Fruit fly (Drosophila melanogaster): Measurements from ENCODE around the gene Ccp84Ac.

DNA sequence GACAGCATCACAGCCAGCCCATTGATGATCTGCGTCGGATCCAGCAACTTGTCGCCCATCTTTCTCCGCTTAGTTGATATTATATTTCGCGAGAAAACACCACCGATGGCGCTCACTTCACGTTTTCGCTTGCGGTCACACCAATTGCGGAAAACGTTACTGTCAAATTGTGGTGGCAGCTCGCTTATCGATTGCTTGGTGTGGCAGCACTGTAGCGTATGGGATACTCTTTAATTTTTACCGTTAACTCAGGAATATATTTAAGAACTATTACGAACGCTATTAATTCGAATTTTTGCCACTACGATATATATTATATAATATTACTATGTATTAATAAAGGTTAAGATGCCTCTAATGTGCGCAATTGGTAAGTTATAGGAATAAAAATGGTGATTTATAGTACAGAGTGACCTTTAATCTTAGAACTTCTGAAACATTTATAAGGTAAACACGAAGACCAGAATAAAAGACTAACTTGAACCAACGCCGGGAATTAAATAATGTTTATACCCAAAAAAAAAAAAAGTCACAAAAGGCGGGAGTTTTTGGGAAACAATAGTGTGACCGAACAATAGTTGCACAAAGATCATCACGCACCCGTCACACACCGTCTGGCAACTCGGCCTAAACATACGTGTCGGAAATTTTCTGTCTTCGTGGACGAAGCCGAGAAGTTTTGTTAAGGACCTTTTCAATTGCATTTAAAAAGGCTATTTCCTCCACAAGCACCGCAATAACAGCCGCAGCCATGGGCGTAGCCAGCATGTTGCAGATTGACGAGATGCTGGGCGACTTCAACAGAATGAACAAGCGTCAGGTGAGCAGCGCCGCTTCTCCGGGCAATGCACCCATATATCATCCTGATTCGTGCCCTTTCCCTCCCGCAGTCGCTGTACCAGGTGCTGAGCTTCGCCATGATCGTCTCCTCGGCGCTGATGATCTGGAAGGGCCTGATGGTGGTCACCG lies 38.5 kb downstream of the Ccp84Ac start, which contains the start of the genes CG1307 and twr:
- TF ChIP-seq CG14655 (GFP tag; optimal IDR thresholded peaks at IDR 0.05), result no peak
- no peak for TF ChIP-seq Pif1B (GFP tag; optimal IDR thresholded peaks at IDR 0.05)
- no peak for TF ChIP-seq CG13204 (GFP tag; optimal IDR thresholded peaks at IDR 0.05)
- 0 out of 3 replicates have a peak, but pooled peaks have one; percentile 25 for TF ChIP-seq CG4496 (GFP tag; IDR thresholded peaks at IDR 0.05)
- TF ChIP-seq CG8159 (tag; optimal IDR thresholded peaks at IDR 0.05), result no peak
- peak; percentile 4 for TF ChIP-seq CG9948 (tag; optimal IDR thresholded peaks at IDR 0.05)
- TF ChIP-seq Snoo (tag; optimal IDR thresholded peaks at IDR 0.05), result no peak
- TF ChIP-seq rn (GFP tag; IDR thresholded peaks at IDR 0.05), result no peak
- no peak for TF ChIP-seq CG8301 (tag; optimal IDR thresholded peaks at IDR 0.05)
- TF ChIP-seq EcR (GFP tag; optimal IDR thresholded peaks at IDR 0.05), result peak; percentile 84
- no peak for TF ChIP-seq fd96Ca (GFP tag; IDR thresholded peaks at IDR 0.05)
- no peak for TF ChIP-seq CG34367 (tag; optimal IDR thresholded peaks at IDR 0.05)
- TF ChIP-seq CG15710 (tag; optimal IDR thresholded peaks at IDR 0.05), result no peak
- no peak for TF ChIP-seq CG32121 (GFP tag; IDR thresholded peaks at IDR 0.05)
